Worm (Caenorhabditis elegans): Measurements from ENCODE around the gene nhr-43.

nhr-43 gene

ce11 chrIV:11914260-11914836 is 15.0 kb downstream of the nhr-43 start:
- no peak for TF ChIP-seq dao-5 (tag; optimal IDR thresholded peaks at IDR 0.05)
- TF ChIP-seq him-1 (tag; optimal IDR thresholded peaks at IDR 0.05), result no peak
- TF ChIP-seq W03F9.2 (tag; optimal IDR thresholded peaks at IDR 0.05), result no peak

DNA sequence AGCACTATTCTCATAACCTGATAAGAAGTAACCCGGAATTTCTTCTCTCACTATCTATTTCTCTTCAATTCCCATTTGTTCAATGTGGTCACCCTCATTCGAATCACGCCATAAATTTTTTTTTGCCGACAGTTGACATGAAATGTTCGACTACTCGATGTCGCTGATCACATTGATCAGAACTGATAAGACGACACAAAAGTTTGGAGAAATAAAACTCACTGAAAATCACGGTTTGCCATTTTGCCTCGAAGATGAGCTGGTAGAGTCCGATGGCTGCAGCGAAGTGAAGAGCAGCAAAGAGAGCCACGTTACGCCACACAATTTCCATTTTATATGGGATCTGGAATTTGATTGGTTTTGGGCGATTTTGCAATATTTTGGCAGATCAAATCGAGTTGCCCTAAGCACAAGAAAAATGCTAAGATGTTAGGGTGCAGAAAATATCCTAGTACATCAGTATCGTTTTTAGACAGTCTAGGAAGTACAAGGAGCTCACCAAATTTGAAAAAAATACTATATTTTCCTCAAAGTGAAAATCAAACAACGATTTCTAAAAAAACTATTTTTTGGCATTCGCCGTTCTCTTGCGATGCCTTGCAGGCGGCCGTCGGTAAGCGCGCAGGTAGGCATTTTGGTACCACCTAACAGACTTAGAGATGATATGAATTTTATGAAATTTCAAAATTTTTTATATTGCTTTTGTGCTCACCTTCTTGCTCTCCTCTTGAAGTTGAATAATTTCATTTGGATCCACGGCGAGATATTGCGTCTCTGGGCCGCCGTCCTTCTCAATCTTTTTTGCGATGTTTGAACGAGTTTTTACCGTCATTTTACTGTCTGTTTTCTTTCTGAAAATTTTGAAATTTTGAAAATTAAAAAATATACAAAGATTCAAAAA is 15.7 kb downstream of the nhr-43 start, which contains the start of gene fat-6:
fat-6 (minus strand) TSS at position 851 of the 901 bp plus-strand sequence.
- TF ChIP-seq him-1 (tag; optimal IDR thresholded peaks at IDR 0.05) (no peak), W03F9.2 (tag; optimal IDR thresholded peaks at IDR 0.05) (no peak), dao-5 (tag; optimal IDR thresholded peaks at IDR 0.05) (no peak)

DNA sequence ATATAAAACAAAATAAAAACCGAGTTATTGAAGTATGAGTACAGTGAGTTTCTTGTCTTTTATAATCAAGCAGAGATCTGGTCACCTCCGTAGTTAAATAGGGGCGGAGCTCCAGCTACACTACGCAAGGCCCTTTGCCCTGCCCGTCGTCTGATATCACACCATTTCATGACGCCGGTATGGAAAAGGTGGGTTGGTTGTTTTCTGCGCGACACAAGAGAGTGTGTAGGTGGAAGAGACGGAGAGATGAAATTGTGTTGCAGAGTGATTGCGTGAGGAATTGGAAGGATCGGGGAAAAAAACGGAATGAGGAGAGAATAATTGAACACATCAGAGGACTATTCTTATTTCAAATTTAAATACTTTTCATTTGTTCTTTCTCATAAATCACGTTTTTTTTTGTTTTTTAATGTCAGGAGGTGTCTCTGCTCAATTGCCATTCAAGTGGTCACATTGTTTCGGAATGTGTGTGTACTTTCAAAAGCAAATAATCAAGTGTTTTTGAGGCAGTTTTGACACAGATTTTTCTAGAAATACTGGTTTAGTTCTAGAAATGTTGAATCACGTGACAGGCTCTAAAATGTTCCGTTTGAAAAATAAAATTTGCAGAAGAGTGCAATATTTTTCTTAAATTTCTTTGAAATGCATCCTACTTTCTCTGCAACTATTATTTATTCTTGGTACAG is 16.5 kb downstream of the nhr-43 start, which contains the start of gene ZK822.9:
ZK822.9 (plus strand) TSS at position 180 of the 686 bp plus-strand sequence.
- TF ChIP-seq dao-5 (tag; optimal IDR thresholded peaks at IDR 0.05) (no peak), W03F9.2 (tag; optimal IDR thresholded peaks at IDR 0.05) (no peak), him-1 (tag; optimal IDR thresholded peaks at IDR 0.05) (no peak)

- TF ChIP-seq dao-5 (tag; optimal IDR thresholded peaks at IDR 0.05) (no peak), W03F9.2 (tag; optimal IDR thresholded peaks at IDR 0.05) (no peak), him-1 (tag; optimal IDR thresholded peaks at IDR 0.05) (no peak)
Observed at ce11 chrIV:11916907-11917306, 17.5 kb downstream of the nhr-43 start, which contains the start of gene ZK822.10. TSS of gene ZK822.10 (plus strand) at chrIV:11917137.

- TF ChIP-seq W03F9.2 (tag; optimal IDR thresholded peaks at IDR 0.05) (no peak), him-1 (tag; optimal IDR thresholded peaks at IDR 0.05) (no peak), dao-5 (tag; optimal IDR thresholded peaks at IDR 0.05) (no peak)
Observed at ce11 chrIV:11917886-11918285, 18.5 kb downstream of the nhr-43 start.

DNA sequence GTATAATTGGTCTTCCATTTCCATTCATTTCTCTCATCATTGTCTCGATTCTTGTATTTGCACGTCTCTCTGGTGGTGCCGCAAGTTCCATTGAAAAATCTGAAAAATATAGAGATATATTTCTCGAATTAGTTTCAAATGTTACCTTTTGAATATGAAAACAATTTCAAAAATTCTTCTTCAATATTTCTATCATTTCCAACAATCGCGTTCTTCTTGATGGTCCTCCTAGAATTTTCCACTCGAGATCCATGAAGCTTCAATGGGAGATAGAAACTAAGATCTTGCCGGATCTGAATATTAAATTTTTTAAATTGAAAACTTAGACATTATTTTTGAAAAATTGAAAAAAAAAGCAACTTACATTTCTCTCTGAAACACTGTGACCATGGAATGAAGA is 19.7 kb downstream of the nhr-43 start:
- TF ChIP-seq W03F9.2 (tag; optimal IDR thresholded peaks at IDR 0.05) (no peak), dao-5 (tag; optimal IDR thresholded peaks at IDR 0.05) (no peak), him-1 (tag; optimal IDR thresholded peaks at IDR 0.05) (no peak)

DNA sequence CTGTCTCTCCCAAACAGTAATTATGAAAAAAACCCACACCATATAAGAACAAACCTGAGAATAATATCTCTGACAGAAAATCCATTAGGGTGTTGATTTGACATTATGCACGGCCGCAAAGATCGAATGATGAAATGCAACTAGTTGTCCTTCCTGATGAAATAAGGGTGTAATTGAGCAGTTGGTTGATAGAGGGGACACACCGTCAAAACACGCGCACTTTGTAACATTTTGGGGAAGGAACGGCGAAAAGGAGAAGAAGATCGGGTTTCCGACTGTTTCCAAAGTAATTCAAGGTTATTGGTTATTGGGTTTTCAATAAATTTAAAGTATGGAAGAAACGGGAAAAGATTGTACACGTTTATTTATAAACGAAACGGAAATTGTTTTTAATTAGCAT is 22.6 kb downstream of the nhr-43 start, which contains the start of gene ZK822.1:
ZK822.1 (minus strand) TSS at position 121 of the 400 bp plus-strand sequence.
- TF ChIP-seq dao-5 (tag; optimal IDR thresholded peaks at IDR 0.05) (no peak), W03F9.2 (tag; optimal IDR thresholded peaks at IDR 0.05) (no peak), him-1 (tag; optimal IDR thresholded peaks at IDR 0.05) (no peak)

DNA sequence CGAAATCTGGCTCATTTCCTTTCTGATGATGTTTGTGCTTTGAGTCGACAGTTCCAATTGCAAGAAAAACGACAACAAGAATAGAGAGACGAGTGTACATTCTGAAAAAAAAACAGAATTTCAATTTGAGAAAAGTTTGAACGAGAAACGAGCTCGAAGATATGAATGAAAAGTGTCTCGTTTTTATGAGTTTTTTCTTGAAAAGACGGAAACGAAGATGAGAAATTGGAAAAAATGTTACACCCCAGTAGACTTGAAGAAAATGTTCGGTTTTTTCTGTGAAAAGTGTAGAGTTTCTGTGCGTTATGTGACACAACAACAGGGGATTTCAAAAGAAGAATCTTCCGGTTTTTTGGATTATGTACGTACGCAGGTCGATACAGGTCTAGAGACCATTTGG is 23.7 kb downstream of the nhr-43 start, which contains the start of gene srlf-31:
srlf-31 (minus strand) TSS at position 101 of the 400 bp plus-strand sequence.
- no peak for TF ChIP-seq dao-5 (tag; optimal IDR thresholded peaks at IDR 0.05)
- no peak for TF ChIP-seq him-1 (tag; optimal IDR thresholded peaks at IDR 0.05)
- no peak for TF ChIP-seq W03F9.2 (tag; optimal IDR thresholded peaks at IDR 0.05)

DNA sequence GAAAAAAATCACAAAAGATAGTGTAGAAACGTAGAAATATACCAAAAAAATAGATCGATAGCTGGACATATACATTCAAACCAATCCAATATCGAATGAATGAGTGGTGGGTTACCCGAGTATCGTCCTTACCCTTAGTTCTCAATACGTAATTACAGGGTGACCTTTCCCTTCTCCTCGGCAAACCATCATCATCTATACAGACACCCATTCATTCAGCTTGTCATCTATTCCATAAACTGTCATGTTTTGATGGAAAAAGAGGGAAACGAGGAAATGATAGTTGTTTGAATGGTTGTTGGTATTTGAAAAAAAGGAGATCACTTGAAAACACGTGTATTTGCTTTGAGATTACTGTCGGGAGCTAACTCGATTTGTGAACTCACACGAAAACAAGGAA is 24.7 kb downstream of the nhr-43 start:
- TF ChIP-seq W03F9.2 (tag; optimal IDR thresholded peaks at IDR 0.05), result no peak
- TF ChIP-seq him-1 (tag; optimal IDR thresholded peaks at IDR 0.05), result no peak

- TF ChIP-seq him-1 (tag; optimal IDR thresholded peaks at IDR 0.05), result no peak
- TF ChIP-seq dao-5 (tag; optimal IDR thresholded peaks at IDR 0.05), result no peak
- TF ChIP-seq W03F9.2 (tag; optimal IDR thresholded peaks at IDR 0.05), result no peak
Observed at ce11 chrIV:11925346-11926075, 26.1 kb downstream of the nhr-43 start, which contains the start of the genes srlf-33 and srlf-32. TSS of gene srlf-33 (minus strand) at chrIV:11925446. TSS of gene srlf-32 (plus strand) at chrIV:11926025.

- TF ChIP-seq him-1 (tag; optimal IDR thresholded peaks at IDR 0.05) (no peak), dao-5 (tag; optimal IDR thresholded peaks at IDR 0.05) (no peak), W03F9.2 (tag; optimal IDR thresholded peaks at IDR 0.05) (no peak)
Observed at ce11 chrIV:11928388-11928787, 29.0 kb downstream of the nhr-43 start.

- TF ChIP-seq him-1 (tag; optimal IDR thresholded peaks at IDR 0.05) (no peak), W03F9.2 (tag; optimal IDR thresholded peaks at IDR 0.05) (no peak), dao-5 (tag; optimal IDR thresholded peaks at IDR 0.05) (no peak)
Observed at ce11 chrIV:11930572-11930971, 31.2 kb downstream of the nhr-43 start, which contains the start of gene nhx-9. TSS of gene nhx-9 (plus strand) at chrIV:11930872.

- TF ChIP-seq him-1 (tag; optimal IDR thresholded peaks at IDR 0.05) (no peak), dao-5 (tag; optimal IDR thresholded peaks at IDR 0.05) (no peak), W03F9.2 (tag; optimal IDR thresholded peaks at IDR 0.05) (no peak)
Observed at ce11 chrIV:11937087-11937486, 37.7 kb downstream of the nhr-43 start, which contains the start of gene slc-5A12. TSS of gene slc-5A12 (plus strand) at chrIV:11937419.

Data from whole organism, L4/young adult.